Worm (Caenorhabditis elegans) whole organism, L4/young adult: Measurements from ENCODE around the gene F39B3.3.
"Not testable (repeated sequence)": the region's sequence is repeated elsewhere in the genome, so short reads cannot be mapped to it uniquely, and the experiment has no call there.

Experiments
- W03F9.2 ChIP-seq: fragments of 150-350 bp; optimal IDR thresholded peaks from 2 replicates; lab custom pipeline; 2014; ENCODE audit warnings: missing biosample characterization, missing genetic modification characterization
- dao-5 ChIP-seq: sonication (generic microtip); optimal IDR thresholded peaks from 2 replicates; lab custom pipeline; 2016; ENCODE audit warnings: missing genotype, missing genetic modification characterization, moderate library complexity, missing compliant biosample characterization
- him-1 ChIP-seq: sonication (generic microtip); optimal IDR thresholded peaks from 2 replicates; lab custom pipeline; 2016; ENCODE audit warnings: missing genotype, missing genetic modification reagents, missing genetic modification characterization, missing compliant biosample characterization

The F39B3.3 gene

ce11 chrX:17579011-17579410 lies at the start of gene F39B3.3:
TSS of gene F39B3.3 (minus strand) at chrX:17579111.
- TF ChIP-seq dao-5, W03F9.2, him-1 (tag; lab: Kevin White, UChicago): not testable (repeated sequence)

- TF ChIP-seq dao-5 (tag; lab: Kevin White, UChicago) (no peak), W03F9.2 (tag; lab: Kevin White, UChicago) (no peak), him-1 (tag; lab: Kevin White, UChicago) (no peak)
Observed at ce11 chrX:17628345-17628744, 49.4 kb upstream of the F39B3.3 start.

ce11 chrX:17627923-17628322 lies 49.0 kb upstream of the F39B3.3 start:
- TF ChIP-seq dao-5 (tag; lab: Kevin White, UChicago) (no peak), W03F9.2 (tag; lab: Kevin White, UChicago) (no peak), him-1 (tag; lab: Kevin White, UChicago) (no peak)

ce11 chrX:17627382-17627781 lies 48.5 kb upstream of the F39B3.3 start:
- no peak for TF ChIP-seq him-1 (tag; lab: Kevin White, UChicago)
- TF ChIP-seq W03F9.2 (tag; lab: Kevin White, UChicago), result no peak
- TF ChIP-seq dao-5 (tag; lab: Kevin White, UChicago), result no peak

- TF ChIP-seq him-1 (tag; lab: Kevin White, UChicago) (no peak), dao-5 (tag; lab: Kevin White, UChicago) (no peak), W03F9.2 (tag; lab: Kevin White, UChicago) (no peak)
Observed at ce11 chrX:17626599-17626998, 47.7 kb upstream of the F39B3.3 start.

ce11 chrX:17625729-17626128 lies 46.8 kb upstream of the F39B3.3 start:
- TF ChIP-seq dao-5 (tag; lab: Kevin White, UChicago) (no peak), W03F9.2 (tag; lab: Kevin White, UChicago) (no peak), him-1 (tag; lab: Kevin White, UChicago) (no peak)

ce11 chrX:17625245-17625644 lies 46.3 kb upstream of the F39B3.3 start:
- no peak for TF ChIP-seq W03F9.2 (tag; lab: Kevin White, UChicago)
- no peak for TF ChIP-seq dao-5 (tag; lab: Kevin White, UChicago)
- no peak for TF ChIP-seq him-1 (tag; lab: Kevin White, UChicago)

ce11 chrX:17614245-17614644 lies 35.3 kb upstream of the F39B3.3 start, which contains the start of gene ncs-7:
TSS of gene ncs-7 (plus strand) at chrX:17614545.
- TF ChIP-seq him-1 (tag; lab: Kevin White, UChicago), result no peak
- no peak for TF ChIP-seq W03F9.2 (tag; lab: Kevin White, UChicago)
- no peak for TF ChIP-seq dao-5 (tag; lab: Kevin White, UChicago)

- no peak for TF ChIP-seq dao-5 (tag; lab: Kevin White, UChicago)
- no peak for TF ChIP-seq W03F9.2 (tag; lab: Kevin White, UChicago)
- TF ChIP-seq him-1 (tag; lab: Kevin White, UChicago), result no peak
Observed at ce11 chrX:17613024-17613423, 34.1 kb upstream of the F39B3.3 start.

ce11 chrX:17611180-17611579 lies 32.3 kb upstream of the F39B3.3 start:
- TF ChIP-seq W03F9.2 (tag; lab: Kevin White, UChicago) (no peak), dao-5 (tag; lab: Kevin White, UChicago) (peak; percentile 32), him-1 (tag; lab: Kevin White, UChicago) (no peak)

ce11 chrX:17610406-17610981 lies 31.6 kb upstream of the F39B3.3 start:
- TF ChIP-seq dao-5 (tag; lab: Kevin White, UChicago) (no peak), him-1 (tag; lab: Kevin White, UChicago) (peak; percentile 13), W03F9.2 (tag; lab: Kevin White, UChicago) (peak; percentile 5)

- TF ChIP-seq dao-5 (tag; lab: Kevin White, UChicago), result no peak
- TF ChIP-seq W03F9.2 (tag; lab: Kevin White, UChicago), result no peak
- no peak for TF ChIP-seq him-1 (tag; lab: Kevin White, UChicago)
Observed at ce11 chrX:17609948-17610347, 31.0 kb upstream of the F39B3.3 start, which contains the start of gene C16H3.3. TSS of gene C16H3.3 (minus strand) at chrX:17610048.

ce11 chrX:17601345-17601744 lies 22.4 kb upstream of the F39B3.3 start:
- TF ChIP-seq W03F9.2 (tag; lab: Kevin White, UChicago), result no peak
- TF ChIP-seq dao-5 (tag; lab: Kevin White, UChicago), result no peak
- TF ChIP-seq him-1 (tag; lab: Kevin White, UChicago), result no peak

ce11 chrX:17600139-17600538 lies 21.2 kb upstream of the F39B3.3 start, which contains the start of gene lec-9:
TSS of gene lec-9 (plus strand) at chrX:17600487.
- TF ChIP-seq him-1 (tag; lab: Kevin White, UChicago), result no peak
- TF ChIP-seq dao-5 (tag; lab: Kevin White, UChicago), result no peak
- TF ChIP-seq W03F9.2 (tag; lab: Kevin White, UChicago), result no peak
